Fruit fly (Drosophila melanogaster) S2 (cell line): ENCODE data around the gene Cpr76Ba.

Experiments used
- CG8478 ChIP-seq: fragments of >200 bp; optimal IDR thresholded peaks from 2 replicates; lab custom pipeline; 2018
- CTCF ChIP-seq, 2 experiments: fragments of >200 bp; optimal IDR thresholded peaks; 2 replicates each; lab custom pipeline; 2018

The Cpr76Ba gene

dm6 chr3L:19518232-19518631 lies at the start of gene Cpr76Ba:
TSS of gene Cpr76Ba (minus strand) at chr3L:19518332.
- TF ChIP-seq CTCF (optimal IDR thresholded peaks at IDR 0.05; lab: Kevin White, UChicago) (no peak), CG8478 (lab: Kevin White, UChicago) (no peak)

dm6 chr3L:19566127-19566526 lies 48.0 kb upstream of the Cpr76Ba start:
- TF ChIP-seq CG8478 (lab: Kevin White, UChicago) (no peak), CTCF (optimal IDR thresholded peaks at IDR 0.05; lab: Kevin White, UChicago) (no peak)

- no peak for TF ChIP-seq CG8478 (lab: Kevin White, UChicago)
- TF ChIP-seq CTCF (optimal IDR thresholded peaks at IDR 0.05; lab: Kevin White, UChicago), result no peak
Observed at dm6 chr3L:19564905-19565700, 47.0 kb upstream of the Cpr76Ba start.

- TF ChIP-seq CG8478 (lab: Kevin White, UChicago) (no peak), CTCF (optimal IDR thresholded peaks at IDR 0.05; lab: Kevin White, UChicago) (no peak)
Observed at dm6 chr3L:19563014-19563413, 44.9 kb upstream of the Cpr76Ba start.

- TF ChIP-seq CG8478 (lab: Kevin White, UChicago) (no peak), CTCF (optimal IDR thresholded peaks at IDR 0.05; lab: Kevin White, UChicago) (no peak)
Observed at dm6 chr3L:19562146-19562700, 44.1 kb upstream of the Cpr76Ba start.

dm6 chr3L:19561745-19562144 lies 43.6 kb upstream of the Cpr76Ba start:
- TF ChIP-seq CTCF (optimal IDR thresholded peaks at IDR 0.05; lab: Kevin White, UChicago), result no peak
- TF ChIP-seq CG8478 (lab: Kevin White, UChicago), result no peak

dm6 chr3L:19560695-19561246 lies 42.6 kb upstream of the Cpr76Ba start:
- TF ChIP-seq CTCF (optimal IDR thresholded peaks at IDR 0.05; lab: Kevin White, UChicago), result no peak
- no peak for TF ChIP-seq CG8478 (lab: Kevin White, UChicago)

dm6 chr3L:19560005-19560694 lies 42.0 kb upstream of the Cpr76Ba start:
- TF ChIP-seq CTCF (optimal IDR thresholded peaks at IDR 0.05; lab: Kevin White, UChicago) (no peak), CG8478 (lab: Kevin White, UChicago) (no peak)

- no peak for TF ChIP-seq CTCF (optimal IDR thresholded peaks at IDR 0.05; lab: Kevin White, UChicago)
- no peak for TF ChIP-seq CG8478 (lab: Kevin White, UChicago)
Observed at dm6 chr3L:19559171-19559570, 41.0 kb upstream of the Cpr76Ba start.

dm6 chr3L:19558674-19559073 lies 40.5 kb upstream of the Cpr76Ba start:
- no peak for TF ChIP-seq CG8478 (lab: Kevin White, UChicago)
- no peak for TF ChIP-seq CTCF (optimal IDR thresholded peaks at IDR 0.05; lab: Kevin White, UChicago)

dm6 chr3L:19557996-19558375 lies 39.9 kb upstream of the Cpr76Ba start:
- TF ChIP-seq CTCF (optimal IDR thresholded peaks at IDR 0.05; lab: Kevin White, UChicago) (no peak), CG8478 (lab: Kevin White, UChicago) (no peak)

dm6 chr3L:19557197-19557995 lies 39.3 kb upstream of the Cpr76Ba start:
- TF ChIP-seq CTCF (optimal IDR thresholded peaks at IDR 0.05; lab: Kevin White, UChicago), result no peak
- no peak for TF ChIP-seq CG8478 (lab: Kevin White, UChicago)

- TF ChIP-seq CG8478 (lab: Kevin White, UChicago), result no peak
Observed at dm6 chr3L:19556738-19557137, 38.6 kb upstream of the Cpr76Ba start.

- TF ChIP-seq CTCF (optimal IDR thresholded peaks at IDR 0.05; lab: Kevin White, UChicago) (no peak), CG8478 (lab: Kevin White, UChicago) (no peak)
Observed at dm6 chr3L:19555906-19556457, 37.9 kb upstream of the Cpr76Ba start.
